Worm (Caenorhabditis elegans) whole organism, mixed stage, embryonic: ENCODE measurements around the gene col-146.

ENCODE experiments used
- M03D4.4 ChIP-seq: sonication (generic microtip); optimal IDR thresholded peaks from 2 replicates; lab custom pipeline; 2017; ENCODE audit warnings: mild to moderate bottlenecking, missing genetic modification characterization, missing compliant biosample characterization
- bed-3 ChIP-seq: fragments of 200-800 bp; sonication (Bioruptor generic); optimal IDR thresholded peaks from 3 replicates; lab custom pipeline; 2018; ENCODE audit warnings: mild to moderate bottlenecking, missing genetic modification characterization, moderate library complexity, missing compliant biosample characterization
- blmp-1 ChIP-seq: fragments of 150-350 bp; optimal IDR thresholded peaks from 2 replicates; lab custom pipeline; 2014; ENCODE audit warnings: missing biosample characterization, missing genetic modification characterization
- ceh-39 ChIP-seq: fragments of 150-350 bp; optimal IDR thresholded peaks from 2 replicates; lab custom pipeline; 2014; ENCODE audit warnings: missing biosample characterization, missing genetic modification characterization
- ceh-43 ChIP-seq: fragments of 200-800 bp; sonication (Bioruptor generic); optimal IDR thresholded peaks from 2 replicates; lab custom pipeline; 2018; ENCODE audit warnings: mild to moderate bottlenecking, missing genetic modification characterization, moderate library complexity, missing compliant biosample characterization
- ceh-83 ChIP-seq: fragments of 200-800 bp; sonication (Bioruptor generic); optimal IDR thresholded peaks from 2 replicates; lab custom pipeline; 2018; ENCODE audit warnings: mild to moderate bottlenecking, missing genetic modification characterization, missing compliant biosample characterization
- ces-1 ChIP-seq: fragments of 150-350 bp; optimal IDR thresholded peaks from 2 replicates; lab custom pipeline; 2014; ENCODE audit warnings: missing biosample characterization, missing genetic modification reagents, missing genetic modification characterization
- cnd-1 ChIP-seq: fragments of 200-800 bp; sonication (Bioruptor generic); optimal IDR thresholded peaks from 2 replicates; lab custom pipeline; 2018; ENCODE audit warnings: mild to moderate bottlenecking, missing genetic modification characterization, missing compliant biosample characterization
- drap-1 ChIP-seq: fragments of 200-800 bp; sonication (Bioruptor generic); optimal IDR thresholded peaks from 3 replicates; lab custom pipeline; 2018; ENCODE audit warnings: mild to moderate bottlenecking, missing genetic modification characterization, missing compliant biosample characterization
- elt-1 ChIP-seq: sonication (generic microtip); optimal IDR thresholded peaks from 2 replicates; lab custom pipeline; 2017; ENCODE audit warnings: missing genetic modification characterization, mild to moderate bottlenecking, missing compliant biosample characterization, antibody characterized with exemption, moderate library complexity, borderline replicate concordance; ENCODE audit not compliant: insufficient read depth
- elt-3 ChIP-seq: fragments of 150-350 bp; optimal IDR thresholded peaks from 2 replicates; lab custom pipeline; 2014; ENCODE audit warnings: missing biosample characterization, missing genetic modification characterization
- flh-1 ChIP-seq: fragments of 200-800 bp; sonication (Bioruptor generic); optimal IDR thresholded peaks from 2 replicates; lab custom pipeline; 2018; ENCODE audit warnings: mild to moderate bottlenecking, missing genetic modification characterization, moderate library complexity, missing compliant biosample characterization
- ham-2 ChIP-seq: fragments of 200-800 bp; sonication (Bioruptor generic); optimal IDR thresholded peaks from 2 replicates; lab custom pipeline; 2018; ENCODE audit warnings: mild to moderate bottlenecking, missing genetic modification characterization, missing compliant biosample characterization
- hlh-1 ChIP-seq: fragments of 150-350 bp; optimal IDR thresholded peaks from 2 replicates; lab custom pipeline; 2014; ENCODE audit warnings: missing biosample characterization, missing genetic modification reagents, missing genetic modification characterization
- lin-13 ChIP-seq: fragments of 150-350 bp; optimal IDR thresholded peaks from 2 replicates; lab custom pipeline; 2014; ENCODE audit warnings: missing biosample characterization, missing genetic modification characterization
- lin-32 ChIP-seq: fragments of 200-800 bp; sonication (Bioruptor generic); optimal IDR thresholded peaks from 2 replicates; lab custom pipeline; 2018; ENCODE audit warnings: mild to moderate bottlenecking, missing genetic modification characterization, missing compliant biosample characterization
- lsy-2 ChIP-seq: fragments of 150-350 bp; optimal IDR thresholded peaks from 2 replicates; lab custom pipeline; 2014; ENCODE audit warnings: missing biosample characterization, missing genetic modification characterization
- mab-5 ChIP-seq: fragments of 150-350 bp; optimal IDR thresholded peaks from 2 replicates; lab custom pipeline; 2014; ENCODE audit warnings: missing biosample characterization, missing genetic modification characterization
- mep-1 ChIP-seq: fragments of 150-350 bp; optimal IDR thresholded peaks from 2 replicates; lab custom pipeline; 2017; ENCODE audit warnings: missing biosample characterization, missing genetic modification reagents, missing genetic modification characterization, inconsistent platforms
- mls-2 ChIP-seq: sonication (generic microtip); optimal IDR thresholded peaks from 2 replicates; lab custom pipeline; 2016; ENCODE audit warnings: mild to moderate bottlenecking, missing genetic modification characterization, moderate library complexity, missing compliant biosample characterization
- nhr-12 ChIP-seq: fragments of 150-350 bp; optimal IDR thresholded peaks from 2 replicates; lab custom pipeline; 2014; ENCODE audit warnings: missing biosample characterization, missing genetic modification characterization
- nhr-237 ChIP-seq: fragments of 150-350 bp; optimal IDR thresholded peaks from 2 replicates; lab custom pipeline; 2014; ENCODE audit warnings: missing biosample characterization, missing genetic modification characterization
- nhr-28 ChIP-seq: fragments of 150-350 bp; optimal IDR thresholded peaks from 2 replicates; lab custom pipeline; 2014; ENCODE audit warnings: missing biosample characterization, missing genetic modification characterization
- nhr-76 ChIP-seq: sonication (generic microtip); optimal IDR thresholded peaks from 2 replicates; lab custom pipeline; 2017; ENCODE audit warnings: missing biosample characterization, missing genetic modification characterization
- pha-4 ChIP-seq: fragments of 150-350 bp; optimal IDR thresholded peaks from 2 replicates; lab custom pipeline; 2018; ENCODE audit warnings: missing biosample characterization, missing genetic modification reagents, missing genetic modification characterization
- snpc-4 ChIP-seq: fragments of 150-350 bp; optimal IDR thresholded peaks from 2 replicates; lab custom pipeline; 2014; ENCODE audit warnings: missing biosample characterization, missing genetic modification characterization
- sptf-1 ChIP-seq: sonication (generic microtip); optimal IDR thresholded peaks from 2 replicates; lab custom pipeline; 2017; ENCODE audit warnings: mild to moderate bottlenecking, missing genetic modification characterization, moderate library complexity, missing compliant biosample characterization
- tbx-8 ChIP-seq: fragments of 200-800 bp; sonication (Bioruptor generic); optimal IDR thresholded peaks from 2 replicates; lab custom pipeline; 2018; ENCODE audit warnings: mild to moderate bottlenecking, missing genetic modification characterization, moderate library complexity, missing compliant biosample characterization
- unc-120 ChIP-seq: sonication (generic microtip); optimal IDR thresholded peaks from 2 replicates; lab custom pipeline; 2017; ENCODE audit warnings: missing genetic modification characterization, missing compliant biosample characterization; ENCODE audit not compliant: poor library complexity, severe bottlenecking
- unc-39 ChIP-seq: fragments of 150-350 bp; optimal IDR thresholded peaks from 2 replicates; lab custom pipeline; 2014; ENCODE audit warnings: missing biosample characterization, missing genetic modification characterization
- unc-62 ChIP-seq: fragments of 150-350 bp; optimal IDR thresholded peaks from 2 replicates; lab custom pipeline; 2014; ENCODE audit warnings: missing biosample characterization, missing genetic modification reagents, missing genetic modification characterization
- zip-8 ChIP-seq: fragments of 150-350 bp; optimal IDR thresholded peaks from 2 replicates; lab custom pipeline; 2014; ENCODE audit warnings: missing biosample characterization, missing genetic modification characterization
- ztf-11 ChIP-seq: fragments of 150-350 bp; optimal IDR thresholded peaks from 2 replicates; lab custom pipeline; 2014; ENCODE audit warnings: missing biosample characterization, missing genetic modification characterization

The col-146 gene

DNA sequence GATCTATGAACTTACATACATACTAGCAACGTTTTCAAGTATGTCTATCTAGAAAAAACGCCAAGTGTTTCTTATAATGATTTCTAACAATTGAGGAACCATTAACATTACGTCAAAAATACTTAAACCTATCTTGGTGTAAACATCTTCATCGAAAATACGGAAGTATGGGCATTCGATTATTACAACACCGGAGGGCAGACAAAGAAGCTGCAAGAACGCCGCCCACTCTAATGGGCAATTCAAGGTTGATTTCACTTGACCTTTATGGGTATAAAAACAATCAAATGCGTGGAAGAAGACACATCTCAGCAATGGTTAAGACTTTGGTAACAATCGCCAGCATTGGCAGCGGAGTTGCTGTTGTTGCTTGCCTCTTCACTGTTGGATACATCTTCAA lies at the start of gene col-146:
TSS of gene col-146 (plus strand) at position 301 of the 400 bp plus-strand sequence.
- no peak for TF ChIP-seq bed-3

DNA sequence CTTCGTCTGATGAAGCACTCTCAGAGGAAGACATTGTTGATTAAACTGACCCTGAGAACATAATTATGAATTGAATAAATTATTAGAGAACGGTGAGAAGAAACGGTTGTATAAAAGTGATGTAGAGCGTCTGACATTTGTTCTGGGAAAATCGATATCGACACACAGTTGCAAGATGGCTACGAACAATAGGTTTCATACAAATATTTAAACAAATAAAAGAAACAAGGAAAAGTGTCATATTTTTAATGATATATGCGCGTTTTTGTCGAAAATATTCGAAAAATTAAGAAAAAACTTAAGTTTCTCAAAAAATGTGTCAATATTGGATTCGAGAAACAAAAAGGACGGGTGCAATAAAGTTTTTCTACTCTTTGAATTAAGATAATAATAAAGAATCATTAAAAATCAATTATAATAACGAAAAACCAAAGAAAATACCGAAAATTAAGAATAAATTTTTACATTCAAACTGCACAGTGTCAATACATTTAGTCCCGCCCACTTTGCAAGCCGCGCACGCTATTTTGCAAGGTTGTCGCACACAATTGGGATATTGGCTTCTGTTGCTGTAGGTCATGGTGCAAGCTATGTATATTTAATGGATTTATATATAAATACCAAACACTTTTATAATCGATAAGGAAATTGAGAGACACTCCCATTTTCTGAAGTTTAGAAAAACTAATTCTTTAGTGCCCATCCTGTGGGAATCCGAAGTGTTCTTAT lies 47.0 kb upstream of the col-146 start, which contains the start of gene rtfo-1:
TSS of gene rtfo-1 (minus strand) at position 51 of the 729 bp plus-strand sequence.
- peak; percentile 39 for TF ChIP-seq ces-1
- peak; percentile 85 for TF ChIP-seq sptf-1 (tag; lab: Kevin White, UChicago)
- no peak for TF ChIP-seq mab-5 (tag; lab: Kevin White, UChicago)
- TF ChIP-seq ztf-11 (tag; lab: Kevin White, UChicago), result peak; percentile 57
- TF ChIP-seq ceh-39 (tag; lab: Kevin White, UChicago), result no peak
- peak; percentile 65 for TF ChIP-seq hlh-1 (tag; lab: Kevin White, UChicago)
- TF ChIP-seq nhr-76 (tag; lab: Kevin White, UChicago), result peak; percentile 69
- peak; percentile 24 for TF ChIP-seq pha-4 (tag; lab: Kevin White, UChicago)
- TF ChIP-seq flh-1 (GFP tag; lab: Kevin White, UChicago), result no peak
- TF ChIP-seq ham-2, result peak; percentile 54
- TF ChIP-seq mls-2 (tag; lab: Kevin White, UChicago), result peak; percentile 54
- peak; percentile 39 for TF ChIP-seq lin-13 (tag; lab: Kevin White, UChicago)
- TF ChIP-seq nhr-237, result peak; percentile 6
- peak; percentile 58 for TF ChIP-seq drap-1 (GFP tag; lab: Kevin White, UChicago)
- no peak for TF ChIP-seq nhr-28
- TF ChIP-seq ceh-83 (GFP tag; lab: Kevin White, UChicago), result peak; percentile 58
- peak; percentile 26 for TF ChIP-seq lsy-2 (tag; lab: Kevin White, UChicago)
- TF ChIP-seq lin-32, result peak; percentile 10
- peak; percentile 25 for TF ChIP-seq blmp-1
- TF ChIP-seq M03D4.4 (tag; lab: Kevin White, UChicago), result peak; percentile 69
- TF ChIP-seq ceh-43 (GFP tag; lab: Kevin White, UChicago), result peak; percentile 72
- TF ChIP-seq unc-62, result no peak
- peak; percentile 61 for TF ChIP-seq cnd-1 (tag; lab: Kevin White, UChicago)
- TF ChIP-seq mep-1 (tag; lab: Kevin White, UChicago), result peak; percentile 65
- TF ChIP-seq bed-3, result peak; percentile 8
- TF ChIP-seq zip-8 (tag; lab: Kevin White, UChicago), result no peak

DNA sequence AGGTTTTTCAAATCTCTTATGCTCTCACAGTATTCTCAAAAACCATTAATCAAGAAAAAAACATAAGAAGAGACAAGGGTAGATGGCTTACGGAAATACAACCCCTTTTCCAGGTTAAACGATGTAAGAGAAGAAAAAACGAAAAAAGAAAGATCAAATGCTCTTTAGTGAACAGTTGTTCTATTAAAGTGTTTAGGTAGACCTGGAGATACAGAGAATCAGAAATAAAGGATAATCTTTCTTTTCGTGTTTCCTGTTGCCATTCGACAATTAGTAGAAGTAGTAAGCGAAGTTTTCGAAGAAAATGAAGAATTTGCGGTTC lies 46.5 kb upstream of the col-146 start, which contains the start of gene K09G1.1:
TSS of gene K09G1.1 (plus strand) at position 223 of the 322 bp plus-strand sequence.
- no peak for TF ChIP-seq unc-62
- no peak for TF ChIP-seq snpc-4 (tag; lab: Kevin White, UChicago)
- TF ChIP-seq lin-32, result no peak
- no peak for TF ChIP-seq flh-1 (GFP tag; lab: Kevin White, UChicago)
- TF ChIP-seq unc-120 (tag; lab: Kevin White, UChicago), result no peak
- no peak for TF ChIP-seq bed-3
- no peak for TF ChIP-seq ztf-11 (tag; lab: Kevin White, UChicago)
- TF ChIP-seq cnd-1 (tag; lab: Kevin White, UChicago), result no peak
- no peak for TF ChIP-seq sptf-1 (tag; lab: Kevin White, UChicago)
- TF ChIP-seq nhr-12 (tag; lab: Kevin White, UChicago), result no peak
- TF ChIP-seq nhr-76 (tag; lab: Kevin White, UChicago), result no peak
- TF ChIP-seq lsy-2 (tag; lab: Kevin White, UChicago), result no peak
- TF ChIP-seq mep-1 (tag; lab: Kevin White, UChicago), result no peak
- no peak for TF ChIP-seq tbx-8 (GFP tag; lab: Kevin White, UChicago)
- TF ChIP-seq elt-3, result no peak
- no peak for TF ChIP-seq unc-39 (tag; lab: Kevin White, UChicago)
- TF ChIP-seq mls-2 (tag; lab: Kevin White, UChicago), result no peak

DNA sequence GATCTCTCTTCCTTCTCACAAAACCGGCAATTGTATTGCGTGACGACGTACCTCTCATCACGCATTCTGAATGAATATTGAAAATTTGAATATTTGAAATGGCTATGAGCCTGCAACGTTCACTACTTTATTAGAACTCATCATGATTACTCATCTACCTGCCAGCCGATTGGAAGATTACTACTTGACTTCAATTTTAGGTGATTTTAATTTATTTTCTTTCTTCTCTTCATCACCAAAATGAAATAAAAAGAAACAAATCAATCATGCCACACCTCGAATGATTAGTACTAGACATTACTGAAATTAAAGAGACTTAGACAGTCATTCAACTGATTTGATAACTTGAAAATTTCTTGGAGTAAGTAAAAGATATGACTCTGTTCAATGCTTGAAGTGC lies 45.5 kb upstream of the col-146 start:
- TF ChIP-seq unc-39 (tag; lab: Kevin White, UChicago), result no peak
- TF ChIP-seq unc-62, result no peak
- TF ChIP-seq lin-32, result no peak
- no peak for TF ChIP-seq elt-1 (tag; lab: Kevin White, UChicago)
- TF ChIP-seq mab-5 (tag; lab: Kevin White, UChicago), result no peak
- TF ChIP-seq sptf-1 (tag; lab: Kevin White, UChicago), result no peak
- TF ChIP-seq nhr-12 (tag; lab: Kevin White, UChicago), result no peak
- no peak for TF ChIP-seq lsy-2 (tag; lab: Kevin White, UChicago)
- no peak for TF ChIP-seq lin-13 (tag; lab: Kevin White, UChicago)
- TF ChIP-seq ceh-43 (GFP tag; lab: Kevin White, UChicago), result no peak
- TF ChIP-seq mls-2 (tag; lab: Kevin White, UChicago), result no peak
- TF ChIP-seq nhr-237, result no peak
- no peak for TF ChIP-seq pha-4 (tag; lab: Kevin White, UChicago)
- TF ChIP-seq mep-1 (tag; lab: Kevin White, UChicago), result no peak
- no peak for TF ChIP-seq ztf-11 (tag; lab: Kevin White, UChicago)
- no peak for TF ChIP-seq nhr-76 (tag; lab: Kevin White, UChicago)
